Worm (Caenorhabditis elegans) whole organism, late embryonic: ENCODE data around the gene Y57G11B.8.

ENCODE experiments used
- C08G9.2 ChIP-seq: sonication (generic microtip); optimal IDR thresholded peaks from 2 replicates; lab custom pipeline; 2016; ENCODE audit warnings: mild to moderate bottlenecking, missing genetic modification characterization, moderate library complexity, missing compliant biosample characterization
- ama-1 ChIP-seq: fragments of 150-350 bp; optimal IDR thresholded peaks from 2 replicates; lab custom pipeline; 2014
- ceh-18 ChIP-seq: sonication (generic microtip); optimal IDR thresholded peaks from 2 replicates; lab custom pipeline; 2016; ENCODE audit warnings: missing genetic modification characterization, missing compliant biosample characterization
- ceh-19 ChIP-seq: fragments of 200-800 bp; sonication (Bioruptor generic); optimal IDR thresholded peaks from 2 replicates; lab custom pipeline; 2018; ENCODE audit warnings: mild to moderate bottlenecking, missing genetic modification characterization, missing compliant biosample characterization
- che-1 ChIP-seq: sonication (generic microtip); optimal IDR thresholded peaks from 2 replicates; lab custom pipeline; 2016; ENCODE audit warnings: mild to moderate bottlenecking, missing genetic modification characterization, missing compliant biosample characterization
- hlh-8 ChIP-seq: sonication (generic microtip); optimal IDR thresholded peaks from 2 replicates; lab custom pipeline; 2016; ENCODE audit warnings: missing genotype, missing genetic modification characterization, missing compliant biosample characterization
- madf-2 ChIP-seq: sonication (generic microtip); optimal IDR thresholded peaks from 2 replicates; lab custom pipeline; 2017; ENCODE audit warnings: missing genetic modification characterization, missing compliant biosample characterization
- nhr-232 ChIP-seq: sonication (generic microtip); optimal IDR thresholded peaks from 2 replicates; lab custom pipeline; 2016; ENCODE audit warnings: missing genetic modification characterization, missing compliant biosample characterization
- pag-3 ChIP-seq: sonication (generic microtip); optimal IDR thresholded peaks from 2 replicates; lab custom pipeline; 2016; ENCODE audit warnings: missing compliant biosample characterization, missing genetic modification characterization, borderline replicate concordance
- pqm-1 ChIP-seq: sonication (generic microtip); optimal IDR thresholded peaks from 2 replicates; lab custom pipeline; 2016; ENCODE audit warnings: missing genetic modification characterization, missing compliant biosample characterization
- rnt-1 ChIP-seq: sonication (generic microtip); optimal IDR thresholded peaks from 2 replicates; lab custom pipeline; 2016; ENCODE audit warnings: missing genetic modification characterization, missing compliant biosample characterization
- zip-5 ChIP-seq: sonication (generic microtip); optimal IDR thresholded peaks from 2 replicates; lab custom pipeline; 2016; ENCODE audit warnings: missing genetic modification characterization, missing compliant biosample characterization

- no peak for TF ChIP-seq pag-3 (tag; lab: Kevin White, UChicago)
- TF ChIP-seq hlh-8 (tag; lab: Kevin White, UChicago) = no peak
- no peak for TF ChIP-seq ceh-19 (GFP tag; lab: Kevin White, UChicago)
- TF ChIP-seq ama-1 (lab: Kevin White, UChicago) = no peak
- TF ChIP-seq pqm-1 (tag; lab: Kevin White, UChicago) = no peak
- TF ChIP-seq ceh-18 = no peak
- TF ChIP-seq C08G9.2 (tag; lab: Kevin White, UChicago) = no peak
- no peak for TF ChIP-seq zip-5 (tag; lab: Kevin White, UChicago)
- no peak for TF ChIP-seq rnt-1 (tag; lab: Kevin White, UChicago)
- no peak for TF ChIP-seq che-1
- no peak for TF ChIP-seq nhr-232
- no peak for TF ChIP-seq madf-2
Measured at ce11 chrIV:14618551-14618950, 40.1 kb upstream of the Y57G11B.8 start.
